Worm (Caenorhabditis elegans) whole organism, early embryonic: ENCODE data around the gene T26E4.2.
"Not testable (repeated sequence)": the region's sequence is repeated elsewhere in the genome, so short reads cannot be mapped to it uniquely, and the experiment has no call there.

ENCODE experiments used
- B0310.2 ChIP-seq: sonication (generic microtip); optimal IDR thresholded peaks from 2 replicates; lab custom pipeline; 2016; ENCODE audit warnings: mild to moderate bottlenecking, missing genetic modification characterization, missing compliant biosample characterization
- F13C5.2 ChIP-seq: sonication (generic microtip); optimal IDR thresholded peaks from 2 replicates; lab custom pipeline; 2017; ENCODE audit warnings: mild to moderate bottlenecking, missing genetic modification characterization, inconsistent platforms, missing compliant biosample characterization
- aly-1 ChIP-seq: sonication (generic microtip); optimal IDR thresholded peaks from 2 replicates; lab custom pipeline; 2016; ENCODE audit warnings: missing genetic modification characterization, missing compliant biosample characterization
- ama-1 ChIP-seq: fragments of 150-350 bp; optimal IDR thresholded peaks from 2 replicates; lab custom pipeline; 2014
- ceh-13 ChIP-seq: fragments of 200-800 bp; sonication (Bioruptor generic); optimal IDR thresholded peaks from 2 replicates; lab custom pipeline; 2018; ENCODE audit warnings: mild to moderate bottlenecking, missing genetic modification characterization, missing compliant biosample characterization
- ceh-36 ChIP-seq: sonication (generic microtip); optimal IDR thresholded peaks from 2 replicates; lab custom pipeline; 2016; ENCODE audit warnings: missing genetic modification characterization, inconsistent platforms, missing compliant biosample characterization
- ets-7 ChIP-seq: sonication (generic microtip); optimal IDR thresholded peaks from 2 replicates; lab custom pipeline; 2016; ENCODE audit warnings: missing genotype, missing genetic modification characterization, missing compliant biosample characterization
- flt-1 ChIP-seq: fragments of 200-800 bp; sonication (Bioruptor generic); IDR thresholded peaks from 2 replicates; pipeline ENCODE4 v1.3.6; 2022; ENCODE audit warnings: missing genetic modification characterization, missing compliant biosample characterization
- hmbx-1 ChIP-seq: sonication (generic microtip); optimal IDR thresholded peaks from 2 replicates; lab custom pipeline; 2016; ENCODE audit warnings: mild to moderate bottlenecking, missing genetic modification characterization, missing compliant biosample characterization
- hmg-4 ChIP-seq: fragments of 200-800 bp; sonication (Bioruptor generic); optimal IDR thresholded peaks from 2 replicates; lab custom pipeline; 2018; ENCODE audit warnings: mild to moderate bottlenecking, missing genetic modification characterization, missing compliant biosample characterization
- hnd-1 ChIP-seq: sonication (generic microtip); optimal IDR thresholded peaks from 2 replicates; lab custom pipeline; 2016; ENCODE audit warnings: missing genetic modification characterization, missing compliant biosample characterization
- pes-1 ChIP-seq: fragments of 200-800 bp; sonication (Bioruptor generic); IDR thresholded peaks from 2 replicates; pipeline ENCODE4 v1.3.6; 2022; ENCODE audit warnings: missing genetic modification reagents, missing genetic modification characterization, missing compliant biosample characterization
- scrt-1 ChIP-seq: fragments of 200-800 bp; sonication (Bioruptor generic); IDR thresholded peaks from 2 replicates; pipeline ENCODE4 v1.3.6; 2022; ENCODE audit warnings: missing genetic modification characterization, missing compliant biosample characterization
- sea-1 ChIP-seq: fragments of 200-800 bp; sonication (Bioruptor generic); conservative IDR thresholded peaks from 2 replicates; pipeline ENCODE4 v1.3.6; 2022; ENCODE audit warnings: missing genetic modification characterization, missing compliant biosample characterization
- tbx-11 ChIP-seq: fragments of 200-800 bp; sonication (Bioruptor generic); IDR thresholded peaks from 2 replicates; pipeline ENCODE4 v1.3.6; 2022; ENCODE audit warnings: missing genetic modification characterization, missing compliant biosample characterization
- tbx-37 ChIP-seq: fragments of 200-800 bp; sonication (Bioruptor generic); conservative IDR thresholded peaks from 2 replicates; pipeline ENCODE4 v1.3.6; 2022; ENCODE audit warnings: missing genetic modification reagents, missing genetic modification characterization, missing compliant biosample characterization
- tra-4 ChIP-seq: sonication (generic microtip); optimal IDR thresholded peaks from 2 replicates; lab custom pipeline; 2017; ENCODE audit warnings: missing genetic modification characterization, missing compliant biosample characterization

Gene T26E4.2

DNA sequence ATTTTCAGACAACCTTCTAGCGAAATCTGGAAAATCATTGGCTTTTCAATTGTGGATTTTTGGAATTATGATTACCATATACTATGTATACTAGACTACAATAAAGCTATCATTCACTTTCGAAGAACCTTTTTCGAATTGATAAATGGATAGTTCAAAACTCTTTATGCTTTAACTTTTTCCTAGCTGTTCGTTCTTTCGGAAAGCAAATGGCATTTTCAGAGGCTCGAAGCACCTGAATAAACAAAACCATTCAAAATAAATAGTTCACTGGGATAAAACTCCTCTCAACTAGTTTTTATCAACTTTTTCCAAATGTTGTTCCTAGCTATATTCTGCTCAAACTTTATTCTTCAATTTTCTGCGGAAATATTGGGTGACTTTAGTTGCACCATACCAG, at the start of gene T26E4.2:
T26E4.2 (plus strand) TSS at position 301 of the 400 bp plus-strand sequence.
- no peak for TF ChIP-seq flt-1 (GFP tag; lab: Robert Waterston, UW)
- no peak for TF ChIP-seq aly-1 (tag; lab: Kevin White, UChicago)
- no peak for TF ChIP-seq F13C5.2 (tag; lab: Kevin White, UChicago)
- TF ChIP-seq tbx-37: no peak
- TF ChIP-seq tbx-11 (GFP tag; lab: Robert Waterston, UW): no peak
- TF ChIP-seq ets-7 (tag; lab: Kevin White, UChicago): no peak
- no peak for TF ChIP-seq tra-4 (tag; lab: Kevin White, UChicago)
- TF ChIP-seq sea-1: no peak
- TF ChIP-seq B0310.2 (tag; lab: Kevin White, UChicago): no peak
- TF ChIP-seq hmg-4 (GFP tag; lab: Kevin White, UChicago): no peak
- TF ChIP-seq ceh-13 (GFP tag; lab: Kevin White, UChicago): no peak
- TF ChIP-seq scrt-1: no peak
- TF ChIP-seq ama-1 (lab: Kevin White, UChicago): no peak
- no peak for TF ChIP-seq hmbx-1 (tag; lab: Kevin White, UChicago)
- TF ChIP-seq hnd-1 (tag; lab: Kevin White, UChicago): no peak
- no peak for TF ChIP-seq pes-1 (GFP tag; lab: Robert Waterston, UW)

DNA sequence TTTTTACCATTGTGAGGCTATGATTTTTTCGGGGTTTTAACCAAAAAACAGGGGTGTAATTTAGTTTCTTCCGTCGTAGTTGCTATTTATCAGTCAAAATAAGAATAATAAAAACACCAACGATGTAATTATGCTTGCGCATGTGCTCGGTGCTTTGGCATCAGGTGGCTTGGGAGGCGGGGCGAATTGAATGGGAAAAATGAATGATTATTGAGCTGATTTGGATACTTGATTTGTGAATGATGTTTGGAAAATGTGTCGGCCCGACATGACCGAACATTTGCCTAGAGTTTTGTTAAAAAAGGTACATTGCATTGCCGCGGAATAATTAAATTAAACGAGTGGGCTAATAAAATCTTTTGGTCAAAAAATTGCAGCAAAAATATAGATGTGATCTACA, 49.0 kb upstream of the T26E4.2 start, which contains the start of gene str-38:
str-38 (minus strand) TSS at position 101 of the 400 bp plus-strand sequence.
- no peak for TF ChIP-seq ceh-13 (GFP tag; lab: Kevin White, UChicago)
- no peak for TF ChIP-seq ama-1 (lab: Kevin White, UChicago)
- no peak for TF ChIP-seq ets-7 (tag; lab: Kevin White, UChicago)
- TF ChIP-seq ceh-36 (tag; lab: Kevin White, UChicago): no peak
- TF ChIP-seq hmbx-1 (tag; lab: Kevin White, UChicago): no peak
- TF ChIP-seq pes-1 (GFP tag; lab: Robert Waterston, UW): no peak
- no peak for TF ChIP-seq F13C5.2 (tag; lab: Kevin White, UChicago)

DNA sequence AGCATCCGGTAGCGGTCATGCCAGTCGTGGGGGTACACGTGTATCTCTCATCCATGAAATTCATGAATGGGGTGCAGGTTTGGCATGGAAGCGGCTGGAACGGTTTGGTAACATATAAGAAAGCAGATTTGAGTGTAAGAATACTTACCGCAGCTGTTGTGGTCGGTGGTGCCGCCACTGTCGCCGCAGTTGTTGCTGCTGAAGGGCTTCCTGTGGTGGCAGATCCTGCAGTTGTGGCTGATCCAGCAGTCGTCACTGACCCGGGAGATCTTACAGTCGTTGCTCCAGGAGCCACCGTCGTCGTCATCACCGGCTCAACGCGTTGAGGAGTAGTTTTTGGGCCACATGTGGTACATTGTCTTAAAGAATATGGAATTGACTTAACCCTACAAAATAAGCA, 48.2 kb upstream of the T26E4.2 start:
- no peak for TF ChIP-seq aly-1 (tag; lab: Kevin White, UChicago)
- TF ChIP-seq pes-1 (GFP tag; lab: Robert Waterston, UW): no peak
- no peak for TF ChIP-seq F13C5.2 (tag; lab: Kevin White, UChicago)
- no peak for TF ChIP-seq tbx-37
- no peak for TF ChIP-seq ceh-13 (GFP tag; lab: Kevin White, UChicago)
- TF ChIP-seq ceh-36 (tag; lab: Kevin White, UChicago): no peak
- TF ChIP-seq B0310.2 (tag; lab: Kevin White, UChicago): no peak
- no peak for TF ChIP-seq hmg-4 (GFP tag; lab: Kevin White, UChicago)
- TF ChIP-seq scrt-1: no peak
- no peak for TF ChIP-seq ama-1 (lab: Kevin White, UChicago)
- no peak for TF ChIP-seq sea-1
- TF ChIP-seq hmbx-1 (tag; lab: Kevin White, UChicago): no peak
- no peak for TF ChIP-seq hnd-1 (tag; lab: Kevin White, UChicago)

DNA sequence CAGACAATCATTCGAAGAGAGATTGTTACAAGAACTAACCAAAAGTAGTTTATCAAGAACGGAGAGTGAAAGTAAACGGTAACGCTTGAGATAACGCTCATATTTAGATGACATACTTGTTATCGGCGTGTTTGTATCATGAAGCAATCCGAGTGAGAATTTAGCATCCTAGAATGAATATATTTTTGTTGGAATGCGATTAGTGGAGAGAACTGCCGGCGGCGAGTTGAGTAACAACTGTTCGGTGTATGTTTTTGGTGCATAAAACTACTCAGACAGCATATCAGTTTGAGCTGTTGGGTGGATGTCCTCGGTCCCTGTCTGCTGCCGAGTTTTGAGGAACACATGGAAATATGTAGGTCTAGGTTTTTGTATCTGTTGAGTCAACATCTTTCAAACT, 47.6 kb upstream of the T26E4.2 start, which contains the start of gene T23D5.3:
T23D5.3 (minus strand) TSS at position 101 of the 400 bp plus-strand sequence.
- no peak for TF ChIP-seq tbx-11 (GFP tag; lab: Robert Waterston, UW)
- no peak for TF ChIP-seq ama-1 (lab: Kevin White, UChicago)
- no peak for TF ChIP-seq aly-1 (tag; lab: Kevin White, UChicago)
- no peak for TF ChIP-seq ets-7 (tag; lab: Kevin White, UChicago)
- no peak for TF ChIP-seq hmbx-1 (tag; lab: Kevin White, UChicago)
- no peak for TF ChIP-seq flt-1 (GFP tag; lab: Robert Waterston, UW)
- TF ChIP-seq B0310.2 (tag; lab: Kevin White, UChicago): no peak
- no peak for TF ChIP-seq hmg-4 (GFP tag; lab: Kevin White, UChicago)
- TF ChIP-seq sea-1: no peak
- no peak for TF ChIP-seq pes-1 (GFP tag; lab: Robert Waterston, UW)
- TF ChIP-seq scrt-1: no peak
- no peak for TF ChIP-seq tbx-37
- no peak for TF ChIP-seq hnd-1 (tag; lab: Kevin White, UChicago)

DNA sequence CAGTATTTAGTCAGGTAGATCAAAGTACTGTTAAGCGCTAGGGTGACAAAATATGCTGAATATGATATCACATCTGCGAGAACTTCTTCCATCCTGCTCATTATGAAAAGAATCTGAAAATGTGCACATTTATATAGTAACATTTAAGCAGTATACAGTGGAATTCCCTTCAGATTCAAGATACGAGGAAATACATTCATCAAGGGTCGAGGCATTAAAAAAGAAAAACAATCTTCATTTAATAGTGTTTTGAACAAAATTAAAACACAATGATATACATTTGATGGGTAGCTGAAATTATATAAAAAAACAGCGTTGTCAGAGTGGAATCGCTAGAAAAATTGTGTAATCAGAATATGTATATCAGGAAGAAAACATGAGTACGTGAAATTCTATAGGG, 45.5 kb upstream of the T26E4.2 start, which contains the start of gene str-27:
str-27 (minus strand) TSS at position 101 of the 400 bp plus-strand sequence.
- no peak for TF ChIP-seq scrt-1
- TF ChIP-seq hmg-4 (GFP tag; lab: Kevin White, UChicago): no peak
- TF ChIP-seq tbx-37: no peak
- TF ChIP-seq sea-1: no peak
- TF ChIP-seq F13C5.2 (tag; lab: Kevin White, UChicago): no peak
- TF ChIP-seq flt-1 (GFP tag; lab: Robert Waterston, UW): no peak
- no peak for TF ChIP-seq pes-1 (GFP tag; lab: Robert Waterston, UW)

DNA sequence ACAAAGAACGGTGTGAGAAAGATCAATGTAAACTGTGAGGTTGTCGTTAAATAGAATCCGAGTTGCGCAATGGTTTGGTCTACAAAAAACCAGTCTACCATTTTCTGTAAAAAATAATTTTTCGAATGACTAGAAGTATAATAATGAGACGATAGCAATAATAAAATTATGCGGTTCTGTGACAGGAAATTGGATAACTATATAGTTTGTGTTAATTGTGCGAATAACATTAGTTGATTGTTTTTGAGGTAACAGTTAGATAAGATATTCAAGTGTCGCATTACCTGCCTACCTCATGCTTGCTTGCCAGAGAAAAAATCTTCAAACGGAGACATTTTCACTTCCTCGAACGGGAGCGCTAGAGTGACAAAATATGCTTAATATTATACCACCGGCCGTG, 39.3 kb upstream of the T26E4.2 start, which contains the start of gene str-18:
str-18 (minus strand) TSS at position 101 of the 400 bp plus-strand sequence.
- TF ChIP-seq sea-1: no peak
- no peak for TF ChIP-seq ama-1 (lab: Kevin White, UChicago)
- no peak for TF ChIP-seq ceh-13 (GFP tag; lab: Kevin White, UChicago)

DNA sequence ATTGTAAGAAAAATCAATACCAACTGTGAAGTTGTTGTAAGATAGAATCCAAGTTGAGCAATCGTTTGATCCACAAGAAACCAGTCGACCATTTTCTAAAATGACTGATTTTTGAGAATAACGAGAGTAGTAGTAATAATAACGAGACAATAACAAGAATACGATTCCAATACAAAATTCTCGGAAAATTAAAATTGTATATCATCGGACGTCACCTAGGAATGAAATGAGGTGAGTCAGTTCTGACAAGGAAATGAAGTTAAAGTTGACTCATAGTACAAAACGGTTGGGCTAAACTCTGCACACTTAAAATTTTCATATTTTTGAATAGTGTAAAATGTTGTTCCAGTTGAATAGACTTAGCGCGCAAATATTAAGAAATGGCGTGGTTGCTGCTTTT, 36.8 kb upstream of the T26E4.2 start, which contains the start of gene str-19:
str-19 (minus strand) TSS at position 101 of the 400 bp plus-strand sequence.
- TF ChIP-seq hmg-4 (GFP tag; lab: Kevin White, UChicago); sea-1; hmbx-1 (tag; lab: Kevin White, UChicago): not testable (repeated sequence)

DNA sequence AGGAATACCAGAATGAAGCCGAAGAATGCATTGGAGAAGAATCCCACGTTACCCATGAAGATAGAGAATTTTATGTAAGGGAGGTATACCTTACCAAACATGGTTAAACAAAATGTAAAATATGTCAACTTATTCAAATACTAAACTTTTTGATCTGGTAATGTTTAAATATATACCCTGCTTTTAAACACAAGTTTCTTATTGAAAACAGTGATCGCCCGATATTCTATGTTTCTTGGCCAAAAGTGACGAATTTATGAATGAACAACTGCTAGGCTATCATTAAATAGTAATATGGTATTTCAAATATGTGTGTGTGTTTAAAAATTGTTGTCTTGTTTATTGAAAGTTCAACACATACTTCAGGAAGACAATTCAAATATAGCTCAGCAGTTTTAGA, 32.8 kb upstream of the T26E4.2 start, which contains the start of gene T23D5.8:
T23D5.8 (minus strand) TSS at position 101 of the 400 bp plus-strand sequence.
- not testable (repeated sequence) for TF ChIP-seq aly-1 (tag; lab: Kevin White, UChicago); pes-1 (GFP tag; lab: Robert Waterston, UW); F13C5.2 (tag; lab: Kevin White, UChicago)
